Fruit fly (Drosophila melanogaster) whole organism, prepupa: Measurements from ENCODE around the gene wb.

Source experiments
- CG7368 ChIP-seq: fragments of 200-800 bp; sonication (Bioruptor generic); optimal IDR thresholded peaks from 3 replicates; lab custom pipeline; 2016; ENCODE audit warnings: missing biosample characterization, missing genetic modification characterization
- CG8632 ChIP-seq: fragments of 200-800 bp; sonication (Bioruptor generic); optimal IDR thresholded peaks from 3 replicates; lab custom pipeline; 2016; ENCODE audit warnings: missing biosample characterization, missing genetic modification characterization
- Eip93F ChIP-seq: fragments of 200-800 bp; sonication (Bioruptor generic); optimal IDR thresholded peaks from 2 replicates; lab custom pipeline; 2016; ENCODE audit warnings: missing biosample characterization, mild to moderate bottlenecking, missing genetic modification characterization
- Ets96B ChIP-seq: fragments of 200-800 bp; optimal IDR thresholded peaks from 2 replicates; lab custom pipeline; 2019; ENCODE audit warnings: missing biosample characterization, mild to moderate bottlenecking, missing genetic modification characterization, moderate library complexity
- Gug ChIP-seq: fragments of 200-800 bp; sonication (Bioruptor generic); IDR thresholded peaks from 2 replicates; pipeline ENCODE4 v1.3.6; 2022; ENCODE audit warnings: missing biosample characterization, missing genetic modification characterization
- Lpt ChIP-seq: fragments of 200-800 bp; sonication (Bioruptor generic); optimal IDR thresholded peaks from 3 replicates; lab custom pipeline; 2016; ENCODE audit warnings: missing biosample characterization, missing genetic modification characterization
- Smox ChIP-seq: fragments of 200-800 bp; sonication (Bioruptor generic); optimal IDR thresholded peaks from 3 replicates; lab custom pipeline; 2016; ENCODE audit warnings: missing biosample characterization, missing genetic modification characterization
- Sox15 ChIP-seq: fragments of 200-800 bp; sonication (Bioruptor generic); optimal IDR thresholded peaks from 3 replicates; lab custom pipeline; 2016; ENCODE audit warnings: missing biosample characterization, missing genetic modification characterization
- fkh ChIP-seq: fragments of 200-800 bp; sonication (Bioruptor generic); optimal IDR thresholded peaks from 3 replicates; lab custom pipeline; 2017; ENCODE audit warnings: missing biosample characterization, mild to moderate bottlenecking, missing genetic modification characterization, moderate library complexity
- lz ChIP-seq: fragments of 200-800 bp; sonication (Bioruptor generic); optimal IDR thresholded peaks from 3 replicates; lab custom pipeline; 2016; ENCODE audit warnings: missing biosample characterization, missing genetic modification characterization

DNA sequence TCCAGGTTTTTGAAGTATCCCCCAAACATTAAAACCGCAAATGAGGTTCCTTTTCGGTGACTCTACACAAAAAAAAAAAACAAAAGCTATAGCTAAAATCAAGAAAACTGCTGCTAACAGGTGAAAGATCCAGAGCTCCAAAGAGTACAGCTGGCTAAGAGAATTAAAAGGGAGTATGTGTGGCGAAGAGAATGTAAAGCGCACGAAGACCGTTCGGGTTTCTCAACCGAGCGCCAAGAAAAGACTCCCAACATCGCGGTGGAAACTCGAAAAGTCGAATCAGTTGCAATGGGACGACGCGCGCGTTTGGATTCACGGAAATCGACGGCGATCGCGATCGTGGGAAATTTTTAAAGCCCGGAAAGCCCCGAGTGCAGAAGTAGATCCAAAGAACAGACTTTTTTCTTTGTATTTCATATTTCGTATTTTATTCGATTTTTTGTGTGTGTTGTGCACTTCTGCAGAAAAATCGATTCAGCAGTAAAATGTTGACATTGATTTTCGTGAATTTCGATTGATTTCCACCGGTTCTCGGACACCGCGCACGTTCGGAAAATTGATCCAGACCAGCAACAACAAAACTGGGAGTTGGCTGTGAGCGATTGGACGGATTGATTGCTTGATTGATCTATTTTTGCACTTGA lies 38.0 kb downstream of the wb start:
- no peak for TF ChIP-seq Ets96B (tag; lab: Kevin White, UChicago)
- TF ChIP-seq CG8632 (GFP tag; lab: Kevin White, UChicago), result no peak
- no peak for TF ChIP-seq lz
- TF ChIP-seq Lpt (GFP tag; lab: Kevin White, UChicago), result no peak
- TF ChIP-seq Smox (GFP tag; lab: Kevin White, UChicago), result no peak
- TF ChIP-seq Sox15 (GFP tag; lab: Kevin White, UChicago), result no peak
- TF ChIP-seq CG7368, result no peak
- TF ChIP-seq Gug (GFP tag; lab: Robert Waterston, UW), result no peak
- TF ChIP-seq fkh (GFP tag; lab: Kevin White, UChicago), result no peak
- TF ChIP-seq Eip93F, result no peak
